Fruit fly (Drosophila melanogaster) whole organism, embryonic: ENCODE measurements around the gene CG14269.

ENCODE experiments used
- Abd-B ChIP-seq: fragments of 200-800 bp; sonication (Bioruptor generic); optimal IDR thresholded peaks from 2 replicates; lab custom pipeline; 2018; ENCODE audit warnings: missing biosample characterization, mild to moderate bottlenecking, missing genetic modification characterization, moderate library complexity
- Blimp-1 ChIP-seq: fragments of 200-800 bp; sonication (Bioruptor generic); optimal IDR thresholded peaks from 3 replicates; lab custom pipeline; 2018; ENCODE audit warnings: missing biosample characterization, missing genetic modification characterization, mild to moderate bottlenecking, moderate library complexity, missing genetic modification reagents
- CG10431 ChIP-seq: fragments of 200-800 bp; sonication (Bioruptor generic); optimal IDR thresholded peaks from 3 replicates; lab custom pipeline; 2018; ENCODE audit warnings: missing biosample characterization, mild to moderate bottlenecking, missing genetic modification characterization
- CG10979 ChIP-seq: fragments of 200-800 bp; sonication (Bioruptor generic); optimal IDR thresholded peaks from 2 replicates; lab custom pipeline; 2018; ENCODE audit warnings: missing biosample characterization, mild to moderate bottlenecking, missing genetic modification characterization, moderate library complexity
- CG11085 ChIP-seq: fragments of 200-800 bp; sonication (Bioruptor generic); IDR thresholded peaks from 2 replicates; pipeline ENCODE4 v1.3.6; 2022; ENCODE audit warnings: missing biosample characterization, missing genetic modification characterization
- CG12299 ChIP-seq: fragments of 200-800 bp; sonication (Bioruptor generic); optimal IDR thresholded peaks from 2 replicates; lab custom pipeline; 2018; ENCODE audit warnings: missing biosample characterization, mild to moderate bottlenecking, missing genetic modification characterization
- CG12744 ChIP-seq: fragments of 200-800 bp; sonication (Bioruptor generic); optimal IDR thresholded peaks from 2 replicates; lab custom pipeline; 2016; ENCODE audit warnings: missing biosample characterization, missing genetic modification characterization
- CG13123 ChIP-seq: fragments of 200-800 bp; sonication (Bioruptor generic); optimal IDR thresholded peaks from 2 replicates; lab custom pipeline; 2016; ENCODE audit warnings: missing biosample characterization, missing genetic modification characterization
- CG13624 ChIP-seq: fragments of 200-800 bp; sonication (Bioruptor generic); optimal IDR thresholded peaks from 2 replicates; lab custom pipeline; 2016; ENCODE audit warnings: missing biosample characterization, missing genetic modification characterization
- CG15011 ChIP-seq: fragments of 200-800 bp; sonication (Bioruptor generic); optimal IDR thresholded peaks from 3 replicates; lab custom pipeline; 2018; ENCODE audit warnings: missing biosample characterization, mild to moderate bottlenecking, missing genetic modification characterization
- CG15514 ChIP-seq: fragments of 200-800 bp; sonication (Bioruptor generic); optimal IDR thresholded peaks from 3 replicates; lab custom pipeline; 2017; ENCODE audit warnings: missing biosample characterization, missing genetic modification characterization, mild to moderate bottlenecking, moderate library complexity, missing genetic modification reagents
- CG1602 ChIP-seq: fragments of 200-800 bp; sonication (Bioruptor generic); optimal IDR thresholded peaks from 3 replicates; lab custom pipeline; 2016; ENCODE audit warnings: missing biosample characterization, missing genetic modification characterization
- CG17328 ChIP-seq: fragments of 200-800 bp; sonication (Bioruptor generic); IDR thresholded peaks from 2 replicates; pipeline ENCODE4 v1.3.6; 2022; ENCODE audit warnings: missing biosample characterization, missing genetic modification characterization
- CG1792 ChIP-seq: fragments of 200-800 bp; sonication (Bioruptor generic); optimal IDR thresholded peaks from 2 replicates; lab custom pipeline; 2016; ENCODE audit warnings: missing biosample characterization, missing genetic modification characterization
- CG18619 ChIP-seq: fragments of 200-800 bp; sonication (Bioruptor generic); optimal IDR thresholded peaks from 3 replicates; lab custom pipeline; 2017; ENCODE audit warnings: missing biosample characterization, mild to moderate bottlenecking, missing genetic modification characterization
- CG2875 ChIP-seq: fragments of 200-800 bp; sonication (Bioruptor generic); optimal IDR thresholded peaks from 2 replicates; lab custom pipeline; 2017; ENCODE audit warnings: missing biosample characterization, mild to moderate bottlenecking, missing genetic modification characterization, missing genetic modification reagents
- CG3163 ChIP-seq: fragments of 200-800 bp; sonication (Bioruptor generic); optimal IDR thresholded peaks from 3 replicates; lab custom pipeline; 2016; ENCODE audit warnings: missing biosample characterization, missing genetic modification characterization
- CG3847 ChIP-seq: fragments of 200-800 bp; sonication (Bioruptor generic); IDR thresholded peaks from 2 replicates; pipeline ENCODE4 v1.3.6; 2022; ENCODE audit warnings: missing biosample characterization, missing genetic modification characterization
- CG4820 ChIP-seq: fragments of 200-800 bp; sonication (Bioruptor generic); optimal IDR thresholded peaks from 3 replicates; lab custom pipeline; 2016; ENCODE audit warnings: missing biosample characterization, missing genetic modification characterization
- CG8290 ChIP-seq, 3 experiments: fragments of 200-800 bp; sonication (Bioruptor generic); optimal IDR thresholded peaks; 2 replicates each; lab custom pipeline; 2016 to 2019; ENCODE audit warnings: missing biosample characterization in 3 of 3, missing genetic modification characterization in 3 of 3, mild to moderate bottlenecking in 2 of 3, moderate library complexity in 1 of 3
- CG8388 ChIP-seq: fragments of 200-800 bp; sonication (Bioruptor generic); optimal IDR thresholded peaks from 2 replicates; lab custom pipeline; 2019; ENCODE audit warnings: missing biosample characterization, mild to moderate bottlenecking, missing genetic modification characterization, moderate library complexity
- CG8478 ChIP-seq: fragments of >200 bp; optimal IDR thresholded peaks from 2 replicates; lab custom pipeline; 2018
- E2f2 ChIP-seq: fragments of 200-800 bp; sonication (Bioruptor generic); IDR thresholded peaks from 2 replicates; pipeline ENCODE4 v1.3.6; 2022; ENCODE audit warnings: missing biosample characterization, missing genetic modification characterization
- GATAe ChIP-seq: fragments of 200-800 bp; sonication (Bioruptor generic); conservative IDR thresholded peaks from 2 replicates; pipeline ENCODE4 v1.3.6; 2022; ENCODE audit warnings: missing biosample characterization, missing genetic modification characterization
- H15 ChIP-seq: fragments of 200-800 bp; sonication (Bioruptor generic); IDR thresholded peaks from 3 replicates; pipeline ENCODE4 v1.3.6; 2022; ENCODE audit warnings: missing biosample characterization, missing genetic modification characterization
- Hey ChIP-seq: fragments of 200-800 bp; sonication (Bioruptor generic); optimal IDR thresholded peaks from 3 replicates; lab custom pipeline; 2018; ENCODE audit warnings: missing biosample characterization, mild to moderate bottlenecking, missing genetic modification characterization
- Hmr ChIP-seq: fragments of 200-800 bp; sonication (Bioruptor generic); optimal IDR thresholded peaks from 3 replicates; lab custom pipeline; 2017; ENCODE audit warnings: mild to moderate bottlenecking, missing biosample characterization, missing genetic modification reagents, missing genetic modification characterization
- Hsf ChIP-seq: fragments of 200-800 bp; sonication (Bioruptor generic); optimal IDR thresholded peaks from 3 replicates; lab custom pipeline; 2016; ENCODE audit warnings: missing biosample characterization, missing genetic modification characterization
- NFAT ChIP-seq: fragments of 200-800 bp; sonication (Bioruptor generic); IDR thresholded peaks from 2 replicates; pipeline ENCODE4 v1.3.6; 2022; ENCODE audit warnings: missing biosample characterization, missing genetic modification characterization
- Stat92E ChIP-seq, 3 experiments: fragments of >200 bp in 2 of 3; fragments of 200-800 bp in 1 of 3; sonication (Bioruptor generic) in 1 of 3; optimal IDR thresholded peaks; 2 replicates each; lab custom pipeline; 2017 to 2019; ENCODE audit warnings: missing biosample characterization in 3 of 3, missing genetic modification characterization in 3 of 3, mild to moderate bottlenecking in 1 of 3, moderate library complexity in 1 of 3
- abd-A ChIP-seq: fragments of 200-800 bp; sonication (Bioruptor generic); optimal IDR thresholded peaks from 3 replicates; lab custom pipeline; 2019; ENCODE audit warnings: missing biosample characterization, mild to moderate bottlenecking, missing genetic modification characterization, moderate library complexity
- chif ChIP-seq, 2 experiments: fragments of 200-800 bp; sonication (Bioruptor generic); optimal IDR thresholded peaks; 3 replicates each; lab custom pipeline; 2016; ENCODE audit warnings: missing biosample characterization in 2 of 2, missing genetic modification characterization in 2 of 2
- crol ChIP-seq: fragments of 200-800 bp; sonication (Bioruptor generic); IDR thresholded peaks from 2 replicates; pipeline ENCODE4 v1.3.6; 2022; ENCODE audit warnings: missing biosample characterization, missing genetic modification characterization
- en ChIP-seq: fragments of 200-800 bp; sonication (Bioruptor generic); optimal IDR thresholded peaks from 2 replicates; lab custom pipeline; 2016; ENCODE audit warnings: missing biosample characterization, missing genetic modification characterization
- esg ChIP-seq: fragments of 200-800 bp; sonication (Bioruptor generic); conservative IDR thresholded peaks from 2 replicates; pipeline ENCODE4 v1.3.6; 2022; ENCODE audit warnings: missing biosample characterization, missing genetic modification characterization
- exex ChIP-seq: fragments of 200-800 bp; sonication (Bioruptor generic); optimal IDR thresholded peaks from 4 replicates; lab custom pipeline; 2018; ENCODE audit warnings: missing biosample characterization, mild to moderate bottlenecking, missing genetic modification characterization, moderate library complexity
- fu2 ChIP-seq: fragments of 200-800 bp; sonication (Bioruptor generic); optimal IDR thresholded peaks from 2 replicates; lab custom pipeline; 2016; ENCODE audit warnings: missing biosample characterization, missing genetic modification characterization
- her ChIP-seq: fragments of 200-800 bp; sonication (Bioruptor generic); optimal IDR thresholded peaks from 2 replicates; lab custom pipeline; 2016; ENCODE audit warnings: missing biosample characterization, missing genetic modification characterization
- knrl ChIP-seq: fragments of 200-800 bp; sonication (Bioruptor generic); IDR thresholded peaks from 3 replicates; pipeline ENCODE4 v1.3.6; 2022; ENCODE audit warnings: missing biosample characterization, missing genetic modification characterization; ENCODE audit not compliant: partially characterized antibody
- mam ChIP-seq: fragments of 200-800 bp; sonication (Bioruptor generic); optimal IDR thresholded peaks from 3 replicates; lab custom pipeline; 2016; ENCODE audit warnings: missing biosample characterization, missing genetic modification characterization
- pros ChIP-seq: fragments of 200-800 bp; sonication (Bioruptor generic); optimal IDR thresholded peaks from 3 replicates; lab custom pipeline; 2019; ENCODE audit warnings: missing biosample characterization, mild to moderate bottlenecking, missing genetic modification characterization, moderate library complexity
- pzg ChIP-seq: fragments of 200-800 bp; sonication (Bioruptor generic); optimal IDR thresholded peaks from 3 replicates; lab custom pipeline; 2018; ENCODE audit warnings: missing biosample characterization, mild to moderate bottlenecking, missing genetic modification characterization, moderate library complexity
- sisA ChIP-seq: fragments of 200-800 bp; sonication (Bioruptor generic); IDR thresholded peaks from 2 replicates; pipeline ENCODE4 v1.3.6; 2022; ENCODE audit warnings: missing biosample characterization, missing genetic modification characterization
- slp2 ChIP-seq: fragments of 200-800 bp; sonication (Bioruptor generic); optimal IDR thresholded peaks from 2 replicates; lab custom pipeline; 2016; ENCODE audit warnings: missing biosample characterization, missing genetic modification characterization
- tgo ChIP-seq: fragments of 200-800 bp; sonication (Bioruptor generic); IDR thresholded peaks from 3 replicates; pipeline ENCODE4 v1.3.6; 2022; ENCODE audit warnings: missing biosample characterization, missing genetic modification characterization
- unc-4 ChIP-seq: fragments of 200-800 bp; sonication (Bioruptor generic); IDR thresholded peaks from 2 replicates; pipeline ENCODE4 v1.3.6; 2022; ENCODE audit warnings: missing biosample characterization, missing genetic modification characterization; ENCODE audit not compliant: partially characterized antibody
- unpg ChIP-seq: fragments of 200-800 bp; sonication (Bioruptor generic); optimal IDR thresholded peaks from 3 replicates; lab custom pipeline; 2018; ENCODE audit warnings: missing biosample characterization, mild to moderate bottlenecking, missing genetic modification characterization, moderate library complexity
- usp ChIP-seq: fragments of >200 bp; optimal IDR thresholded peaks from 2 replicates; lab custom pipeline; 2017; ENCODE audit warnings: missing biosample characterization, missing genetic modification characterization
- zfh1 ChIP-seq: fragments of 200-800 bp; sonication (Bioruptor generic); IDR thresholded peaks from 3 replicates; pipeline ENCODE4 v1.3.6; 2022; ENCODE audit warnings: missing biosample characterization, missing genetic modification characterization

Gene CG14269

DNA sequence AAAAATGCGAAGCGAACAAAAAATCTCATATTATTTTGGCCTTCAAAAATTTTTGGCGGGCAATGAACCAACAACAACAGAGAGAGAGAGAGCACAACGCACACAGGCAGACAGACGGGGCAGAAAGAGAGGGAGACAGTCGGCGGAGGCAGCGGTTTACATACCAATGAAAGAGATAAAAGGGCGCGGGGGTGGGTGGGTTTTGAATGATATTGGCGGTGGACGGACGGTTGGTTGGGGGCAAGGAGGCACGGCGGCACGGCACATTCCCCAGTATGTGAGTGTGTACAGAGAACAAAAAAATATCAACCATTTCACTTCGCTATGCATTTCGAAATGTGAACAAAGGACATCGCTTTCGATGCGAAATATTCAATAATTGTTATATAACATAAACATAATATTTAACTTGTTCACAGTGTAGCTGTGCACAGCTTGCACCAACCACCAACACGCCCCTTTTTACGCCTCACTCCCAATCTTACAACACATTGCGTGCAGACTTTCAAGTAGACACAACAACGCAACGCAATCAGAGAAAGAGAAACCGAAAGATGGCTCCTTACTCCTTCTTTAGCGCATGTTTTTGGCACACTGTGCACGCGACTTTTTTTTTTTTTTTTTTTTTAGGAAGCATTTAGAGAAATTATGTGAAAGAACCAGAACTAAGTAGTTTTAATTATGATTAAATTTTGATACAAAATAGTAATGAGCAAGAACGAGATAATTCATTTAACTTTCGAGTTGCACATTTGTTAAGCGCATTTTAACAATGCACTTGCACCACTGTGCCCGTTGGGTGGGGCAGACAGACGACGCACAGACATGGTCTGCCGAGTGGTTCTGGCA is 27.6 kb downstream of the CG14269 start (continued):
- TF ChIP-seq CG13624 (GFP tag; lab: Kevin White, UChicago) (no peak), slp2 (GFP tag; lab: Kevin White, UChicago) (no peak), knrl (GFP tag; lab: Robert Waterston, UW) (no peak), chif (GFP tag; optimal IDR thresholded peaks at IDR 0.05; lab: Kevin White, UChicago) (no peak), E2f2 (0 out of 2 replicates have a peak, but pooled peaks have one; percentile 6), pzg (GFP tag; lab: Kevin White, UChicago) (no peak), Abd-B (GFP tag; lab: Kevin White, UChicago) (no peak), zfh1 (GFP tag; lab: Robert Waterston, UW) (no peak), CG12744 (GFP tag; lab: Kevin White, UChicago) (no peak), Blimp-1 (GFP tag; lab: Kevin White, UChicago) (peak; percentile 21), CG8478 (lab: Kevin White, UChicago) (no peak), CG3847 (GFP tag; lab: Robert Waterston, UW) (no peak), mam (GFP tag; lab: Kevin White, UChicago) (peak; percentile 7), crol (GFP tag; lab: Robert Waterston, UW) (peak; percentile 93), CG17328 (peak; percentile 23; the same call in 1 of the 2 replicates), CG2875 (GFP tag; lab: Kevin White, UChicago) (no peak), fu2 (GFP tag; lab: Kevin White, UChicago) (no peak), GATAe (no peak), CG1602 (GFP tag; lab: Kevin White, UChicago) (no peak), exex (tag; lab: Kevin White, UChicago) (no peak), unc-4 (GFP tag; lab: Robert Waterston, UW) (no peak), CG10431 (GFP tag; lab: Kevin White, UChicago) (no peak), NFAT (peak; percentile 7; the same call in 1 of the 2 replicates), sisA (GFP tag; lab: Robert Waterston, UW) (no peak), her (GFP tag; lab: Kevin White, UChicago) (no peak), CG8290 (GFP tag; optimal IDR thresholded peaks at IDR 0.05; lab: Kevin White, UChicago) (no peak), CG8290 (tag; optimal IDR thresholded peaks at IDR 0.05; lab: Kevin White, UChicago) (peak in 1 of 2 experiments; percentile 68), en (GFP tag; lab: Kevin White, UChicago) (no peak), pros (GFP tag; lab: Kevin White, UChicago) (no peak), CG4820 (GFP tag; lab: Kevin White, UChicago) (no peak), tgo (GFP tag; lab: Robert Waterston, UW) (no peak), CG1792 (no peak), CG18619 (GFP tag; lab: Kevin White, UChicago) (no peak), usp (GFP tag; lab: Kevin White, UChicago) (no peak), Stat92E (GFP tag; optimal IDR thresholded peaks at IDR 0.05; lab: Kevin White, UChicago) (no peak), CG3163 (no peak), abd-A (tag; lab: Kevin White, UChicago) (peak; percentile 12), Hsf (peak; percentile 5), esg (no peak), H15 (GFP tag; lab: Robert Waterston, UW) (0 out of 3 replicates have a peak, but pooled peaks have one; percentile 22), CG10979 (no peak), Hey (tag; lab: Kevin White, UChicago) (no peak), CG12299 (no peak), CG11085 (GFP tag; lab: Robert Waterston, UW) (no peak), CG15011 (GFP tag; lab: Kevin White, UChicago) (no peak), unpg (GFP tag; lab: Kevin White, UChicago) (no peak), CG8388 (no peak), CG13123 (GFP tag; lab: Kevin White, UChicago) (no peak), Hmr (GFP tag; lab: Kevin White, UChicago) (peak; percentile 20), CG15514 (no peak)
